Fruit fly (Drosophila melanogaster): ENCODE measurements around the gene CG4558.

CG4558 gene

DNA sequence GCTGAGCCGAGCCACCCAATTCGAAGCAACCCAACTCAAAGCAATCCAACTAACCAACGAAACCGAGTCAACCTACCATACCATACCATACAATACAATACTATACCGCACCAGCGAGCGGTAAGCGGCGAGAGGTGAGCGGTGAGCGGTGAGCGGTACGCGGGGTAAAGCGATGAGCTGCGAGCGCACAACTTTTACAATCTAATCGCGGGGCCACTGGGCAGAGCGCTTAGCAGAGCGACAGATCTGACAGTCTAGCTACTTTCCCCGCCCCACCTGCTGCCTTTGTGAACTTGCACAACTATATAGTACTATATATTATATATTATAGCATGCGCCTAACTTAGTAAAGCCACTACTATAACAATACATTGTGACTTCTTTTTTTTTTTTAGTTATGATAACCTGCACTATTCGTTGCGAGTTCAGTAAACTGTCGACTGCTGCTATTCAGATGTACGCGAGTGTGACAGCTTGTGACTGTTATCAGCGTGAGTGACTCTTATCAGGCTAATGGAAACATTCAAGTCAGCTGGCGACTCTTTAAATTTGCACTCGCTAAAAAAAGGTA, 48.8 kb upstream of the CG4558 start (continued):
- TF ChIP-seq lov (optimal IDR thresholded peaks at IDR 0.05) (no peak), lov (GFP tag; IDR thresholded peaks at IDR 0.05) (no peak), CG14667 (GFP tag; IDR thresholded peaks at IDR 0.05) (no peak), otp (GFP tag; IDR thresholded peaks at IDR 0.05) (0 out of 3 replicates have a peak, but pooled peaks have one; percentile 24), Dad (GFP tag; optimal IDR thresholded peaks at IDR 0.05) (no peak), CG4730 (GFP tag; IDR thresholded peaks at IDR 0.05) (no peak), CG32772 (GFP tag; IDR thresholded peaks at IDR 0.05) (no peak), CG12236 (GFP tag; optimal IDR thresholded peaks at IDR 0.05) (no peak), CG17802 (tag; optimal IDR thresholded peaks at IDR 0.05) (no peak), Oli (tag; optimal IDR thresholded peaks at IDR 0.05) (peak; percentile 46), CG18476 (GFP tag; optimal IDR thresholded peaks at IDR 0.05) (no peak), CG7987 (GFP tag; optimal IDR thresholded peaks at IDR 0.05) (no peak), Ets97D (GFP tag; optimal IDR thresholded peaks at IDR 0.05) (no peak), Hr78 (GFP tag; optimal IDR thresholded peaks at IDR 0.05) (peak in 1 of 2 experiments; percentile 6), tup (GFP tag; optimal IDR thresholded peaks at IDR 0.05) (no peak), Hsf (GFP tag; optimal IDR thresholded peaks at IDR 0.05) (no peak), CG32532 (GFP tag; IDR thresholded peaks at IDR 0.05) (peak; percentile 43; the same call in 1 of the 2 replicates), zf30C (GFP tag; optimal IDR thresholded peaks at IDR 0.05) (no peak), ash1 (GFP tag; optimal IDR thresholded peaks at IDR 0.05) (no peak), CG12299 (tag; optimal IDR thresholded peaks at IDR 0.05) (no peak), psq (GFP tag; optimal IDR thresholded peaks at IDR 0.05) (no peak), gcm (GFP tag; optimal IDR thresholded peaks at IDR 0.05) (peak; percentile 28), CHES-1-like (GFP tag; optimal IDR thresholded peaks at IDR 0.05) (no peak), CG14441 (GFP tag; IDR thresholded peaks at IDR 0.05) (peak; percentile 23; the same call in 1 of the 2 replicates), CG6854 (GFP tag; optimal IDR thresholded peaks at IDR 0.05) (no peak), sima (GFP tag; optimal IDR thresholded peaks at IDR 0.05) (no peak), fd96Cb (tag; optimal IDR thresholded peaks at IDR 0.05) (peak; percentile 27), Rx (GFP tag; IDR thresholded peaks at IDR 0.05) (peak; percentile 46; the same call in 1 of the 2 replicates), E2f1 (GFP tag; IDR thresholded peaks at IDR 0.05) (0 out of 2 replicates have a peak, but pooled peaks have one; percentile 8), ERR (GFP tag; optimal IDR thresholded peaks at IDR 0.05) (no peak), CG17361 (GFP tag; IDR thresholded peaks at IDR 0.05) (peak; percentile 55; the same call in 2 of the 3 replicates), rib (GFP tag; IDR thresholded peaks at IDR 0.05) (peak; percentile 68), Blimp-1 (GFP tag; optimal IDR thresholded peaks at IDR 0.05) (peak; percentile 29), Scr (GFP tag; IDR thresholded peaks at IDR 0.05; ENCODE audit: partially characterized antibody) (no peak), dan (GFP tag; IDR thresholded peaks at IDR 0.05) (no peak), CG15269 (tag; optimal IDR thresholded peaks at IDR 0.05) (peak; percentile 25), CG11504 (tag; optimal IDR thresholded peaks at IDR 0.05) (peak; percentile 47), CG10267 (tag; optimal IDR thresholded peaks at IDR 0.05) (peak; percentile 20), eve (GFP tag; optimal IDR thresholded peaks at IDR 0.05) (peak in 1 of 2 experiments; percentile 15), TFAM (GFP tag; optimal IDR thresholded peaks at IDR 0.05) (no peak), ara (GFP tag; IDR thresholded peaks at IDR 0.05) (no peak), kni (GFP tag; optimal IDR thresholded peaks at IDR 0.05) (no peak), HLH4C (GFP tag; IDR thresholded peaks at IDR 0.05; ENCODE audit: partially characterized antibody) (no peak), CG1832 (GFP tag; optimal IDR thresholded peaks at IDR 0.05) (no peak), dati (GFP tag; IDR thresholded peaks at IDR 0.05) (no peak), CG10959 (GFP tag; IDR thresholded peaks at IDR 0.05) (no peak), CG10209 (GFP tag; optimal IDR thresholded peaks at IDR 0.05) (peak; percentile 45), grau (tag; optimal IDR thresholded peaks at IDR 0.05) (peak; percentile 38), trem (tag; optimal IDR thresholded peaks at IDR 0.05) (no peak), Hmx (GFP tag; optimal IDR thresholded peaks at IDR 0.05) (no peak)

All from whole organism, embryonic.